Worm (Caenorhabditis elegans) whole organism, mixed stage, embryonic: ENCODE results near the gene madf-11.

Experiments used
- M03D4.4 ChIP-seq: sonication (generic microtip); optimal IDR thresholded peaks from 2 replicates; lab custom pipeline; 2017; ENCODE audit warnings: mild to moderate bottlenecking, missing genetic modification characterization, missing compliant biosample characterization
- bed-3 ChIP-seq: fragments of 200-800 bp; sonication (Bioruptor generic); optimal IDR thresholded peaks from 3 replicates; lab custom pipeline; 2018; ENCODE audit warnings: mild to moderate bottlenecking, missing genetic modification characterization, moderate library complexity, missing compliant biosample characterization
- blmp-1 ChIP-seq: fragments of 150-350 bp; optimal IDR thresholded peaks from 2 replicates; lab custom pipeline; 2014; ENCODE audit warnings: missing biosample characterization, missing genetic modification characterization
- ceh-39 ChIP-seq: fragments of 150-350 bp; optimal IDR thresholded peaks from 2 replicates; lab custom pipeline; 2014; ENCODE audit warnings: missing biosample characterization, missing genetic modification characterization
- elt-1 ChIP-seq: sonication (generic microtip); optimal IDR thresholded peaks from 2 replicates; lab custom pipeline; 2017; ENCODE audit warnings: missing genetic modification characterization, mild to moderate bottlenecking, missing compliant biosample characterization, antibody characterized with exemption, moderate library complexity, borderline replicate concordance; ENCODE audit not compliant: insufficient read depth
- elt-3 ChIP-seq: fragments of 150-350 bp; optimal IDR thresholded peaks from 2 replicates; lab custom pipeline; 2014; ENCODE audit warnings: missing biosample characterization, missing genetic modification characterization
- flh-1 ChIP-seq: fragments of 200-800 bp; sonication (Bioruptor generic); optimal IDR thresholded peaks from 2 replicates; lab custom pipeline; 2018; ENCODE audit warnings: mild to moderate bottlenecking, missing genetic modification characterization, moderate library complexity, missing compliant biosample characterization
- hlh-1 ChIP-seq: fragments of 150-350 bp; optimal IDR thresholded peaks from 2 replicates; lab custom pipeline; 2014; ENCODE audit warnings: missing biosample characterization, missing genetic modification reagents, missing genetic modification characterization
- lin-13 ChIP-seq: fragments of 150-350 bp; optimal IDR thresholded peaks from 2 replicates; lab custom pipeline; 2014; ENCODE audit warnings: missing biosample characterization, missing genetic modification characterization
- lin-32 ChIP-seq: fragments of 200-800 bp; sonication (Bioruptor generic); optimal IDR thresholded peaks from 2 replicates; lab custom pipeline; 2018; ENCODE audit warnings: mild to moderate bottlenecking, missing genetic modification characterization, missing compliant biosample characterization
- mls-2 ChIP-seq: sonication (generic microtip); optimal IDR thresholded peaks from 2 replicates; lab custom pipeline; 2016; ENCODE audit warnings: mild to moderate bottlenecking, missing genetic modification characterization, moderate library complexity, missing compliant biosample characterization
- nhr-2 ChIP-seq: fragments of 150-350 bp; optimal IDR thresholded peaks from 2 replicates; lab custom pipeline; 2014; ENCODE audit warnings: missing biosample characterization, missing genetic modification characterization
- nhr-237 ChIP-seq: fragments of 150-350 bp; optimal IDR thresholded peaks from 2 replicates; lab custom pipeline; 2014; ENCODE audit warnings: missing biosample characterization, missing genetic modification characterization
- nhr-76 ChIP-seq: sonication (generic microtip); optimal IDR thresholded peaks from 2 replicates; lab custom pipeline; 2017; ENCODE audit warnings: missing biosample characterization, missing genetic modification characterization
- pha-4 ChIP-seq: fragments of 150-350 bp; optimal IDR thresholded peaks from 2 replicates; lab custom pipeline; 2018; ENCODE audit warnings: missing biosample characterization, missing genetic modification reagents, missing genetic modification characterization
- sem-2 ChIP-seq: fragments of 200-800 bp; sonication (Bioruptor generic); optimal IDR thresholded peaks from 2 replicates; lab custom pipeline; 2018; ENCODE audit warnings: mild to moderate bottlenecking, missing genetic modification characterization, missing compliant biosample characterization
- snpc-4 ChIP-seq: fragments of 150-350 bp; optimal IDR thresholded peaks from 2 replicates; lab custom pipeline; 2014; ENCODE audit warnings: missing biosample characterization, missing genetic modification characterization
- tbx-8 ChIP-seq: fragments of 200-800 bp; sonication (Bioruptor generic); optimal IDR thresholded peaks from 2 replicates; lab custom pipeline; 2018; ENCODE audit warnings: mild to moderate bottlenecking, missing genetic modification characterization, moderate library complexity, missing compliant biosample characterization
- unc-120 ChIP-seq: sonication (generic microtip); optimal IDR thresholded peaks from 2 replicates; lab custom pipeline; 2017; ENCODE audit warnings: missing genetic modification characterization, missing compliant biosample characterization; ENCODE audit not compliant: poor library complexity, severe bottlenecking
- unc-39 ChIP-seq: fragments of 150-350 bp; optimal IDR thresholded peaks from 2 replicates; lab custom pipeline; 2014; ENCODE audit warnings: missing biosample characterization, missing genetic modification characterization
- unc-62 ChIP-seq: fragments of 150-350 bp; optimal IDR thresholded peaks from 2 replicates; lab custom pipeline; 2014; ENCODE audit warnings: missing biosample characterization, missing genetic modification reagents, missing genetic modification characterization
- ztf-11 ChIP-seq: fragments of 150-350 bp; optimal IDR thresholded peaks from 2 replicates; lab custom pipeline; 2014; ENCODE audit warnings: missing biosample characterization, missing genetic modification characterization

Gene madf-11

ce11 chrIII:5552072-5552667 lies 51.1 kb downstream of the madf-11 start, which contains the start of gene F09F7.6:
F09F7.6 (minus strand) TSS chrIII:5552135.
- TF ChIP-seq unc-120 (tag; lab: Kevin White, UChicago) (peak; percentile 39), elt-1 (tag; lab: Kevin White, UChicago) (peak; percentile 84), lin-13 (tag; lab: Kevin White, UChicago) (no peak)

ce11 chrIII:5550844-5551243 lies 52.4 kb downstream of the madf-11 start:
- TF ChIP-seq unc-39 (tag; lab: Kevin White, UChicago) (no peak), ceh-39 (tag; lab: Kevin White, UChicago) (no peak), bed-3 (GFP tag; lab: Kevin White, UChicago) (no peak), ztf-11 (tag; lab: Kevin White, UChicago) (no peak), lin-13 (tag; lab: Kevin White, UChicago) (no peak), snpc-4 (no peak), elt-3 (tag; lab: Kevin White, UChicago) (no peak), flh-1 (GFP tag; lab: Kevin White, UChicago) (no peak), lin-32 (GFP tag; lab: Kevin White, UChicago) (no peak), tbx-8 (GFP tag; lab: Kevin White, UChicago) (no peak), blmp-1 (no peak), unc-62 (GFP tag; lab: Kevin White, UChicago) (no peak), hlh-1 (tag; lab: Kevin White, UChicago) (no peak), nhr-237 (tag; lab: Kevin White, UChicago) (no peak), nhr-76 (tag; lab: Kevin White, UChicago) (no peak), pha-4 (tag; lab: Kevin White, UChicago) (no peak), nhr-2 (tag; lab: Kevin White, UChicago) (no peak), sem-2 (GFP tag; lab: Kevin White, UChicago) (no peak), M03D4.4 (no peak), mls-2 (tag; lab: Kevin White, UChicago) (no peak)
